Fruit fly (Drosophila melanogaster) whole organism, embryonic: Measurements from ENCODE around the gene Sec20.
A peak's percentile ranks its signal among the peaks of the same experiment; 100 is the strongest.

Experiments
- CG10543 ChIP-seq: fragments of 200-800 bp; sonication (Bioruptor generic); optimal IDR thresholded peaks from 3 replicates; lab custom pipeline; 2017; ENCODE audit warnings: missing biosample characterization, mild to moderate bottlenecking, missing genetic modification characterization, moderate library complexity
- CG12155 ChIP-seq: fragments of 200-800 bp; sonication (Bioruptor generic); optimal IDR thresholded peaks from 3 replicates; lab custom pipeline; 2016; ENCODE audit warnings: missing biosample characterization, missing genetic modification characterization
- CG14710 ChIP-seq: fragments of 200-800 bp; sonication (Bioruptor generic); optimal IDR thresholded peaks from 3 replicates; lab custom pipeline; 2019; ENCODE audit warnings: missing biosample characterization, mild to moderate bottlenecking, missing genetic modification characterization, moderate library complexity
- CG15479 ChIP-seq: fragments of 200-800 bp; sonication (Bioruptor generic); optimal IDR thresholded peaks from 3 replicates; lab custom pipeline; 2019; ENCODE audit warnings: missing biosample characterization, mild to moderate bottlenecking, missing genetic modification characterization, moderate library complexity
- CG17612 ChIP-seq: fragments of 200-800 bp; sonication (Bioruptor generic); IDR thresholded peaks from 2 replicates; pipeline ENCODE4 v1.3.6; 2022; ENCODE audit warnings: missing biosample characterization, missing genetic modification characterization
- CG17802 ChIP-seq: fragments of 200-800 bp; sonication (Bioruptor generic); optimal IDR thresholded peaks from 2 replicates; lab custom pipeline; 2018; ENCODE audit warnings: missing biosample characterization, mild to moderate bottlenecking, missing genetic modification characterization, moderate library complexity
- CG18619 ChIP-seq: fragments of 200-800 bp; sonication (Bioruptor generic); optimal IDR thresholded peaks from 3 replicates; lab custom pipeline; 2017; ENCODE audit warnings: missing biosample characterization, mild to moderate bottlenecking, missing genetic modification characterization
- CG2875 ChIP-seq: fragments of 200-800 bp; sonication (Bioruptor generic); optimal IDR thresholded peaks from 2 replicates; lab custom pipeline; 2017; ENCODE audit warnings: missing biosample characterization, mild to moderate bottlenecking, missing genetic modification characterization, missing genetic modification reagents
- CG31441 ChIP-seq: fragments of 200-800 bp; sonication (Bioruptor generic); IDR thresholded peaks from 2 replicates; pipeline ENCODE4 v1.3.6; 2022; ENCODE audit warnings: missing biosample characterization, missing genetic modification characterization
- CG34376 ChIP-seq: fragments of 200-800 bp; sonication (Bioruptor generic); optimal IDR thresholded peaks from 2 replicates; lab custom pipeline; 2018; ENCODE audit warnings: missing biosample characterization, mild to moderate bottlenecking, missing genetic modification characterization
- CG4730 ChIP-seq: fragments of 200-800 bp; sonication (Bioruptor generic); IDR thresholded peaks from 2 replicates; pipeline ENCODE4 v1.3.6; 2022; ENCODE audit warnings: missing biosample characterization, missing genetic modification characterization
- CG7357 ChIP-seq: fragments of 200-800 bp; sonication (Bioruptor generic); IDR thresholded peaks from 3 replicates; pipeline ENCODE4 v1.3.6; 2022; ENCODE audit warnings: missing biosample characterization, missing genetic modification characterization
- CG8944 ChIP-seq: fragments of 200-800 bp; sonication (Bioruptor generic); optimal IDR thresholded peaks from 3 replicates; lab custom pipeline; 2016; ENCODE audit warnings: missing biosample characterization, missing genetic modification characterization
- CG9817 ChIP-seq: fragments of 200-800 bp; sonication (Bioruptor generic); optimal IDR thresholded peaks from 2 replicates; lab custom pipeline; 2018; ENCODE audit warnings: missing biosample characterization, mild to moderate bottlenecking, missing genetic modification characterization, moderate library complexity
- CHES-1-like ChIP-seq: fragments of 200-800 bp; sonication (Bioruptor generic); optimal IDR thresholded peaks from 2 replicates; lab custom pipeline; 2016; ENCODE audit warnings: missing biosample characterization, missing genetic modification characterization
- D ChIP-seq, 2 experiments: fragments of 200-800 bp in 1 of 2; fragments of >200 bp in 1 of 2; sonication (Bioruptor generic) in 1 of 2; optimal IDR thresholded peaks; 2 replicates in 1 of 2; 3 replicates in 1 of 2; lab custom pipeline; 2017; ENCODE audit warnings: mild to moderate bottlenecking in 1 of 2, missing biosample characterization in 1 of 2, missing genetic modification characterization in 1 of 2, missing genetic modification reagents in 1 of 2
- Dad ChIP-seq: fragments of 200-800 bp; sonication (Bioruptor generic); optimal IDR thresholded peaks from 3 replicates; lab custom pipeline; 2016; ENCODE audit warnings: missing biosample characterization, missing genetic modification characterization
- Dip3 ChIP-seq: fragments of 200-800 bp; sonication (Bioruptor generic); optimal IDR thresholded peaks from 3 replicates; lab custom pipeline; 2016; ENCODE audit warnings: missing biosample characterization, missing genetic modification characterization
- Dll ChIP-seq: fragments of 200-800 bp; sonication (Bioruptor generic); IDR thresholded peaks from 4 replicates; pipeline ENCODE4 v1.3.6; 2022; ENCODE audit warnings: missing biosample characterization, missing genetic modification characterization; ENCODE audit not compliant: partially characterized antibody
- HHEX ChIP-seq: fragments of 200-800 bp; sonication (Bioruptor generic); optimal IDR thresholded peaks from 3 replicates; lab custom pipeline; 2017; ENCODE audit warnings: missing biosample characterization, mild to moderate bottlenecking, missing genetic modification characterization, missing genetic modification reagents
- Jarid2 ChIP-seq: fragments of 200-800 bp; sonication (Bioruptor generic); optimal IDR thresholded peaks from 3 replicates; lab custom pipeline; 2017; ENCODE audit warnings: mild to moderate bottlenecking, missing biosample characterization, missing genetic modification reagents, missing genetic modification characterization
- MBD-R2 ChIP-seq: fragments of 200-800 bp; sonication (Bioruptor generic); IDR thresholded peaks from 2 replicates; pipeline ENCODE4 v1.3.6; 2022; ENCODE audit warnings: missing biosample characterization, missing genetic modification characterization
- Poxn ChIP-seq: fragments of 200-800 bp; sonication (Bioruptor generic); IDR thresholded peaks from 2 replicates; pipeline ENCODE4 v1.3.6; 2022; ENCODE audit warnings: missing biosample characterization, missing genetic modification characterization
- Rx ChIP-seq: fragments of 200-800 bp; sonication (Bioruptor generic); IDR thresholded peaks from 2 replicates; pipeline ENCODE4 v1.3.6; 2022; ENCODE audit warnings: missing biosample characterization, missing genetic modification characterization
- Side ChIP-seq: fragments of 200-800 bp; sonication (Bioruptor generic); optimal IDR thresholded peaks from 2 replicates; lab custom pipeline; 2016; ENCODE audit warnings: missing biosample characterization, missing genetic modification characterization
- abd-A ChIP-seq: fragments of 200-800 bp; sonication (Bioruptor generic); optimal IDR thresholded peaks from 3 replicates; lab custom pipeline; 2019; ENCODE audit warnings: missing biosample characterization, mild to moderate bottlenecking, missing genetic modification characterization, moderate library complexity
- ara ChIP-seq: fragments of 200-800 bp; sonication (Bioruptor generic); IDR thresholded peaks from 2 replicates; pipeline ENCODE4 v1.3.6; 2022; ENCODE audit warnings: missing biosample characterization, missing genetic modification characterization
- bab2 ChIP-seq: fragments of 200-800 bp; sonication (Bioruptor generic); optimal IDR thresholded peaks from 2 replicates; lab custom pipeline; 2016; ENCODE audit warnings: missing biosample characterization, missing genetic modification characterization
- bigmax ChIP-seq: fragments of 200-800 bp; sonication (Bioruptor generic); optimal IDR thresholded peaks from 2 replicates; lab custom pipeline; 2018; ENCODE audit warnings: missing biosample characterization, mild to moderate bottlenecking, missing genetic modification characterization
- caup ChIP-seq: fragments of 200-800 bp; sonication (Bioruptor generic); optimal IDR thresholded peaks from 3 replicates; lab custom pipeline; 2017; ENCODE audit warnings: missing biosample characterization, mild to moderate bottlenecking, missing genetic modification characterization, moderate library complexity; ENCODE audit not compliant: severe bottlenecking
- dmrt11E ChIP-seq: fragments of 200-800 bp; sonication (Bioruptor generic); optimal IDR thresholded peaks from 3 replicates; lab custom pipeline; 2018; ENCODE audit warnings: missing biosample characterization, mild to moderate bottlenecking, missing genetic modification characterization, moderate library complexity
- insv ChIP-seq, 2 experiments: fragments of 200-800 bp; sonication (Bioruptor generic); optimal IDR thresholded peaks; 3 replicates each; lab custom pipeline; 2016 to 2018; ENCODE audit warnings: missing biosample characterization in 2 of 2, missing genetic modification characterization in 2 of 2
- inv ChIP-seq: fragments of 200-800 bp; sonication (Bioruptor generic); IDR thresholded peaks from 2 replicates; pipeline ENCODE4 v1.3.6; 2022; ENCODE audit warnings: missing biosample characterization, missing genetic modification characterization; ENCODE audit not compliant: partially characterized antibody
- lab ChIP-seq: fragments of 200-800 bp; sonication (Bioruptor generic); optimal IDR thresholded peaks from 3 replicates; lab custom pipeline; 2017; ENCODE audit warnings: missing biosample characterization, missing genetic modification characterization, mild to moderate bottlenecking, moderate library complexity, missing genetic modification reagents
- lilli ChIP-seq: fragments of 200-800 bp; sonication (Bioruptor generic); optimal IDR thresholded peaks from 3 replicates; lab custom pipeline; 2016; ENCODE audit warnings: missing biosample characterization, missing genetic modification characterization
- luna ChIP-seq: fragments of 200-800 bp; sonication (Bioruptor generic); optimal IDR thresholded peaks from 2 replicates; lab custom pipeline; 2016; ENCODE audit warnings: missing biosample characterization, missing genetic modification characterization
- mam ChIP-seq: fragments of 200-800 bp; sonication (Bioruptor generic); optimal IDR thresholded peaks from 3 replicates; lab custom pipeline; 2016; ENCODE audit warnings: missing biosample characterization, missing genetic modification characterization
- odd ChIP-seq: fragments of 200-800 bp; sonication (Bioruptor generic); optimal IDR thresholded peaks from 2 replicates; lab custom pipeline; 2017; ENCODE audit warnings: missing biosample characterization, mild to moderate bottlenecking, missing genetic modification characterization
- pb ChIP-seq: fragments of 200-800 bp; sonication (Bioruptor generic); optimal IDR thresholded peaks from 3 replicates; lab custom pipeline; 2016; ENCODE audit warnings: missing biosample characterization, missing genetic modification characterization
- repo ChIP-seq: fragments of 200-800 bp; sonication (Bioruptor generic); optimal IDR thresholded peaks from 2 replicates; lab custom pipeline; 2016; ENCODE audit warnings: missing biosample characterization, missing genetic modification characterization
- rib ChIP-seq: fragments of 200-800 bp; sonication (Bioruptor generic); IDR thresholded peaks from 2 replicates; pipeline ENCODE4 v1.3.6; 2022; ENCODE audit warnings: missing biosample characterization, missing genetic modification characterization
- sisA ChIP-seq: fragments of 200-800 bp; sonication (Bioruptor generic); IDR thresholded peaks from 2 replicates; pipeline ENCODE4 v1.3.6; 2022; ENCODE audit warnings: missing biosample characterization, missing genetic modification characterization
- sr ChIP-seq: fragments of 200-800 bp; sonication (Bioruptor generic); IDR thresholded peaks from 3 replicates; pipeline ENCODE4 v1.3.6; 2022; ENCODE audit warnings: missing biosample characterization, missing genetic modification characterization
- stc ChIP-seq: fragments of 200-800 bp; sonication (Bioruptor generic); IDR thresholded peaks from 2 replicates; pipeline ENCODE4 v1.3.6; 2022; ENCODE audit warnings: missing biosample characterization, missing genetic modification characterization
- trem ChIP-seq: fragments of 200-800 bp; optimal IDR thresholded peaks from 3 replicates; lab custom pipeline; 2019; ENCODE audit warnings: missing biosample characterization, mild to moderate bottlenecking, missing genetic modification characterization, moderate library complexity
- ttk ChIP-seq: fragments of 200-800 bp; sonication (Bioruptor generic); IDR thresholded peaks from 2 replicates; pipeline ENCODE4 v2.1.2; 2022; ENCODE audit warnings: missing biosample characterization, missing genetic modification characterization
- twi ChIP-seq: fragments of 200-800 bp; optimal IDR thresholded peaks from 2 replicates; lab custom pipeline; 2019; ENCODE audit warnings: missing biosample characterization, mild to moderate bottlenecking, missing genetic modification characterization, moderate library complexity
- wdn ChIP-seq: fragments of 200-800 bp; sonication (Bioruptor generic); IDR thresholded peaks from 2 replicates; pipeline ENCODE4 v1.3.6; 2022; ENCODE audit warnings: missing biosample characterization, missing genetic modification characterization
- wor ChIP-seq: fragments of 200-800 bp; sonication (Bioruptor generic); IDR thresholded peaks from 2 replicates; pipeline ENCODE4 v1.3.6; 2022; ENCODE audit warnings: missing biosample characterization, missing genetic modification characterization

Sec20 gene

DNA sequence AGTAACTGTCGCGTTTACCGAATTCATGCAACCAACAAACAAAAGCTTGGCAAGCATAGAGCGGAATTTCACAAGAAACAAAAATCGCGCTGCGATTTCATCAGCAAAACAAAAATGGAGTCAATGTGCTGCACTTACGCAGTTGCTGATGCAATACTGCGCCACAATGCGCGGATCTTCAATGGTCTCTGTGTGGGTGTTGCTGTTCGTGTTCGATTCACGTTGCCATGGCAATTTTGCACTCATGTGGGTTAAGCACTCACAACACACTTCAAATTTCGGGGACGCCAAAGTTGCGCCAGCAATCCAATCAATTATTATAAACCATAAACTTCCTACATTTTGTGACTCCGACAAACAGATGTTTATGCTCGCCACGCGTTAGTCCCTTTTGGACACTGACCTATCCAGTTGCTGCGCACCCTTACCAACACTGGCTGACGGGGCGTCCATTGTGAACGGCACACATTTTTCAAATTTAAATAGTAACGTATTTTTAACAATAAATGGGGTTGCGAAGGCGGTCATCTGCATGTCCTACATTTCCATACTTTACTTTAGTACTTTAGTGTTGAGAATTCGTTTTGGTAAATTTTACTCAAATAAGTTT, 37.8 kb upstream of the Sec20 start, which contains the start of gene CG2017 (continued):
- TF ChIP-seq CG8944 (GFP tag; lab: Kevin White, UChicago) (peak; percentile 26), CG9817 (tag; lab: Kevin White, UChicago) (peak; percentile 50), CG14710 (peak; percentile 67), wor (GFP tag; lab: Robert Waterston, UW) (no peak), trem (peak; percentile 76), abd-A (tag; lab: Kevin White, UChicago) (peak; percentile 49), CG2875 (GFP tag; lab: Kevin White, UChicago) (peak; percentile 15), bab2 (GFP tag; lab: Kevin White, UChicago) (peak; percentile 53), sr (GFP tag; lab: Robert Waterston, UW) (0 out of 3 replicates have a peak, but pooled peaks have one; percentile 7), Dip3 (GFP tag; lab: Kevin White, UChicago) (peak; percentile 52), insv (GFP tag; optimal IDR thresholded peaks at IDR 0.05; lab: Kevin White, UChicago) (peak in 1 of 2 experiments; percentile 27), CG18619 (peak; percentile 25), CG17612 (GFP tag; lab: Robert Waterston, UW) (no peak), CG12155 (GFP tag; lab: Kevin White, UChicago) (peak; percentile 51), odd (GFP tag; lab: Kevin White, UChicago) (no peak), Side (GFP tag; lab: Kevin White, UChicago) (peak; percentile 43), ara (GFP tag; lab: Robert Waterston, UW) (peak; percentile 52; the same call in 1 of the 2 replicates), stc (GFP tag; lab: Robert Waterston, UW) (peak; percentile 36; the same call in 1 of the 2 replicates), caup (GFP tag; lab: Kevin White, UChicago) (peak; percentile 55), ttk (GFP tag; lab: Robert Waterston, UW) (peak; percentile 31; the same call in 1 of the 2 replicates), CG31441 (peak; percentile 14; the same call in 1 of the 2 replicates), twi (tag; lab: Kevin White, UChicago) (peak; percentile 75), luna (peak; percentile 43), dmrt11E (peak; percentile 18), D (optimal IDR thresholded peaks at IDR 0.05; lab: Kevin White, UChicago) (no peak), D (GFP tag; optimal IDR thresholded peaks at IDR 0.05; lab: Kevin White, UChicago) (no peak), CG17802 (tag; lab: Kevin White, UChicago) (peak; percentile 64), Dll (GFP tag; lab: Robert Waterston, UW) (peak; percentile 38; the same call in 2 of the 4 replicates), CG10543 (GFP tag; lab: Kevin White, UChicago) (peak; percentile 18), CG34376 (GFP tag; lab: Kevin White, UChicago) (peak; percentile 25), HHEX (GFP tag; lab: Kevin White, UChicago) (peak; percentile 55), wdn (GFP tag; lab: Robert Waterston, UW) (no peak), CHES-1-like (GFP tag; lab: Kevin White, UChicago) (peak; percentile 44), Poxn (GFP tag; lab: Robert Waterston, UW) (no peak), CG15479 (GFP tag; lab: Kevin White, UChicago) (peak; percentile 68), MBD-R2 (GFP tag; lab: Robert Waterston, UW) (peak; percentile 90), CG4730 (GFP tag; lab: Robert Waterston, UW) (0 out of 2 replicates have a peak, but pooled peaks have one; percentile 17), pb (peak; percentile 8), Rx (GFP tag; lab: Robert Waterston, UW) (peak; percentile 5; the same call in 1 of the 2 replicates), sisA (GFP tag; lab: Robert Waterston, UW) (no peak), lilli (GFP tag; lab: Kevin White, UChicago) (peak; percentile 29), Dad (GFP tag; lab: Kevin White, UChicago) (peak; percentile 73), CG7357 (no peak), bigmax (peak; percentile 53), mam (GFP tag; lab: Kevin White, UChicago) (peak; percentile 49), Jarid2 (GFP tag; lab: Kevin White, UChicago) (peak; percentile 0), rib (GFP tag; lab: Robert Waterston, UW) (peak; percentile 52), repo (GFP tag; lab: Kevin White, UChicago) (peak; percentile 33), inv (GFP tag; lab: Robert Waterston, UW) (no peak), lab (GFP tag; lab: Kevin White, UChicago) (peak; percentile 57)
